Fruit fly (Drosophila melanogaster): Measurements from ENCODE around the gene kto.

DNA sequence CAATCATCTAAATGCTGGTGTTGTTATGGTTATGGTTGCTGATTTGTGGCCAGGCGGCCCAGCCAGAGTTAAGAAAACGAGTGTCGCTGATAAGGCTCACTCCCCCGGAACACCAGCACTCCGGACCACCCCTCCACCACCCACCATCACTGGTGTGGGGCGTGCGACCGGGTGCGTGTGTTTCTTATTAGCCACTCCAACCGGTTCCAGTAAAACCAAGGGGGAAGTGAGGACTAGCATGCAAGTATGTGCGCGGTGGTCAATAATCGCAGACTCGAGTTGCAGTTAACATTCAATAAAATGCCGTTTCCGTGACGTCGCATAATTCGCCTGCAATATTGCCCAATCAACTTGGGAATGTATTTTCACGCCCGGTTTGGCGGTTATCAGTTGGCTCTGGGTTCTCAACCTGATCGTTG is 36.1 kb downstream of the kto start:
- no peak for TF ChIP-seq Ets21C (GFP tag; optimal IDR thresholded peaks at IDR 0.05)
- no peak for TF ChIP-seq Gug (GFP tag; IDR thresholded peaks at IDR 0.05)

All from whole organism, prepupa.